Fruit fly (Drosophila melanogaster): ENCODE results near the gene CG12605.

The CG12605 gene

dm6 chr3L:3977622-3978355 is 13.2 kb upstream of the CG12605 start (continued):
- no peak for TF ChIP-seq lov (optimal IDR thresholded peaks at IDR 0.05)
- 0 out of 3 replicates have a peak, but pooled peaks have one; percentile 14 for TF ChIP-seq lov (GFP tag; IDR thresholded peaks at IDR 0.05)
- TF ChIP-seq dpn (GFP tag; optimal IDR thresholded peaks at IDR 0.05) = no peak
- TF ChIP-seq CG4424 (GFP tag; optimal IDR thresholded peaks at IDR 0.05) = peak; percentile 51
- no peak for TF ChIP-seq CkIIα-i1 (GFP tag; IDR thresholded peaks at IDR 0.05)
- no peak for TF ChIP-seq sr (GFP tag; IDR thresholded peaks at IDR 0.05)
- TF ChIP-seq CG1529 (GFP tag; optimal IDR thresholded peaks at IDR 0.05) = peak; percentile 33
- no peak for TF ChIP-seq al (GFP tag; IDR thresholded peaks at IDR 0.05)
- no peak for TF ChIP-seq HLH4C (GFP tag; IDR thresholded peaks at IDR 0.05; ENCODE audit: partially characterized antibody)
- no peak for TF ChIP-seq toy (GFP tag; IDR thresholded peaks at IDR 0.05)
- TF ChIP-seq CG17568 (GFP tag; optimal IDR thresholded peaks at IDR 0.05) = no peak
- no peak for TF ChIP-seq CG13424 (tag; optimal IDR thresholded peaks at IDR 0.05)
- no peak for TF ChIP-seq sc (optimal IDR thresholded peaks at IDR 0.05)
- peak; percentile 22 for TF ChIP-seq sc (GFP tag; optimal IDR thresholded peaks at IDR 0.05)
- peak; percentile 89 for TF ChIP-seq sqz (GFP tag; optimal IDR thresholded peaks at IDR 0.05)
- TF ChIP-seq Nf-YA (GFP tag; IDR thresholded peaks at IDR 0.05) = no peak
- TF ChIP-seq CG16779 (GFP tag; IDR thresholded peaks at IDR 0.05) = no peak
- no peak for TF ChIP-seq TFAM (GFP tag; optimal IDR thresholded peaks at IDR 0.05)
- no peak for TF ChIP-seq ab (GFP tag; optimal IDR thresholded peaks at IDR 0.05)
- peak; percentile 27 for TF ChIP-seq CG13775 (GFP tag; optimal IDR thresholded peaks at IDR 0.05)
- TF ChIP-seq CG30403 (GFP tag; optimal IDR thresholded peaks at IDR 0.05) = no peak
- no peak for TF ChIP-seq CG9609 (GFP tag; optimal IDR thresholded peaks at IDR 0.05)
- no peak for TF ChIP-seq CG43689 (GFP tag; IDR thresholded peaks at IDR 0.05)
- no peak for TF ChIP-seq Dref (GFP tag; IDR thresholded peaks at IDR 0.05)
- no peak for TF ChIP-seq bowl (GFP tag; IDR thresholded peaks at IDR 0.05)
- no peak for TF ChIP-seq Bteb2 (GFP tag; optimal IDR thresholded peaks at IDR 0.05)
- TF ChIP-seq Rx (GFP tag; IDR thresholded peaks at IDR 0.05) = no peak
- TF ChIP-seq CG17829 (tag; optimal IDR thresholded peaks at IDR 0.05) = peak; percentile 62
- TF ChIP-seq Bgb (GFP tag; IDR thresholded peaks at IDR 0.05; ENCODE audit: partially characterized antibody) = no peak
- TF ChIP-seq CG12219 (GFP tag; optimal IDR thresholded peaks at IDR 0.05) = no peak

- TF ChIP-seq bsh (GFP tag; optimal IDR thresholded peaks at IDR 0.05) (no peak), wor (GFP tag; IDR thresholded peaks at IDR 0.05) (no peak), CG10209 (GFP tag; optimal IDR thresholded peaks at IDR 0.05) (no peak), ac (GFP tag; optimal IDR thresholded peaks at IDR 0.05) (peak; percentile 32), CG33557 (GFP tag; optimal IDR thresholded peaks at IDR 0.05) (no peak), ATbp (GFP tag; optimal IDR thresholded peaks at IDR 0.05) (no peak), Nf-YA (GFP tag; IDR thresholded peaks at IDR 0.05) (no peak), Oli (tag; optimal IDR thresholded peaks at IDR 0.05) (no peak), HmgD (GFP tag; optimal IDR thresholded peaks at IDR 0.05) (no peak), twi (tag; optimal IDR thresholded peaks at IDR 0.05) (no peak), lmd (GFP tag; IDR thresholded peaks at IDR 0.05) (no peak), CG4360 (GFP tag; IDR thresholded peaks at IDR 0.05) (peak; percentile 98), CG4282 (GFP tag; optimal IDR thresholded peaks at IDR 0.05) (no peak), CG31365 (tag; optimal IDR thresholded peaks at IDR 0.05) (no peak), Fer3 (tag; optimal IDR thresholded peaks at IDR 0.05) (no peak), CG7556 (GFP tag; optimal IDR thresholded peaks at IDR 0.05) (no peak), Myb (GFP tag; optimal IDR thresholded peaks at IDR 0.05) (no peak), CG2199 (GFP tag; IDR thresholded peaks at IDR 0.05) (0 out of 3 replicates have a peak, but pooled peaks have one; percentile 54), scrt (GFP tag; optimal IDR thresholded peaks at IDR 0.05) (peak; percentile 79), disco-r (GFP tag; optimal IDR thresholded peaks at IDR 0.05) (no peak), pros (GFP tag; optimal IDR thresholded peaks at IDR 0.05) (peak; percentile 92), CG4424 (GFP tag; optimal IDR thresholded peaks at IDR 0.05) (no peak), gce (GFP tag; IDR thresholded peaks at IDR 0.05) (no peak), Gsc (GFP tag; IDR thresholded peaks at IDR 0.05) (no peak), br (optimal IDR thresholded peaks at IDR 0.05) (no peak)
Measured at dm6 chr3L:3976438-3976837, 11.9 kb upstream of the CG12605 start.
